Worm (Caenorhabditis elegans) whole organism, young adult: Measurements from ENCODE around the gene Y73B6BL.23.

Experiments
- B0035.1 ChIP-seq: sonication (generic microtip); optimal IDR thresholded peaks from 2 replicates; lab custom pipeline; 2016; ENCODE audit warnings: missing genetic modification characterization, mild to moderate bottlenecking, missing compliant biosample characterization, missing genotype, missing genetic modification reagents
- D2030.7 ChIP-seq: fragments of 200-800 bp; sonication (Bioruptor generic); IDR thresholded peaks from 2 replicates; pipeline ENCODE4 v1.3.6; 2022; ENCODE audit warnings: missing genetic modification reagents, missing genetic modification characterization, missing compliant biosample characterization
- F22D6.2 ChIP-seq: sonication (generic microtip); optimal IDR thresholded peaks from 2 replicates; lab custom pipeline; 2016; ENCODE audit warnings: mild to moderate bottlenecking, missing genetic modification characterization, missing compliant biosample characterization
- F23B12.7 ChIP-seq: sonication (generic microtip); optimal IDR thresholded peaks from 2 replicates; lab custom pipeline; 2017; ENCODE audit warnings: missing genetic modification characterization, mild to moderate bottlenecking, missing compliant biosample characterization, antibody characterized with exemption, moderate library complexity; ENCODE audit not compliant: insufficient read depth
- K12H6.12 ChIP-seq: fragments of 200-800 bp; sonication (Bioruptor generic); optimal IDR thresholded peaks from 2 replicates; lab custom pipeline; 2018; ENCODE audit warnings: mild to moderate bottlenecking, missing genetic modification characterization, missing compliant biosample characterization
- Y56A3A.18 ChIP-seq: fragments of 200-800 bp; sonication (Bioruptor generic); IDR thresholded peaks from 2 replicates; pipeline ENCODE4 v1.3.6; 2022; ENCODE audit warnings: missing genetic modification reagents, missing genetic modification characterization, missing compliant biosample characterization
- Y67H2A.10 ChIP-seq: fragments of 200-800 bp; sonication (Bioruptor generic); conservative IDR thresholded peaks from 2 replicates; pipeline ENCODE4 v1.3.6; 2022; ENCODE audit warnings: missing genetic modification reagents, missing genetic modification characterization, missing compliant biosample characterization
- ZK185.1 ChIP-seq: sonication (generic microtip); optimal IDR thresholded peaks from 2 replicates; lab custom pipeline; 2016; ENCODE audit warnings: mild to moderate bottlenecking, missing genetic modification characterization, missing compliant biosample characterization; ENCODE audit not compliant: poor library complexity, severe bottlenecking
- athp-1 ChIP-seq: sonication (generic microtip); optimal IDR thresholded peaks from 2 replicates; lab custom pipeline; 2017; ENCODE audit warnings: mild to moderate bottlenecking, missing genetic modification characterization, missing compliant biosample characterization
- attf-5 ChIP-seq: fragments of 200-800 bp; sonication (Bioruptor generic); optimal IDR thresholded peaks from 2 replicates; lab custom pipeline; 2018; ENCODE audit warnings: mild to moderate bottlenecking, missing genetic modification characterization, missing compliant biosample characterization
- attf-6 ChIP-seq: fragments of 200-800 bp; sonication (Bioruptor generic); IDR thresholded peaks from 2 replicates; pipeline ENCODE4 v1.3.6; 2022; ENCODE audit warnings: missing genetic modification reagents, missing genetic modification characterization, missing compliant biosample characterization
- ccch-3 ChIP-seq: fragments of 200-800 bp; sonication (Bioruptor generic); optimal IDR thresholded peaks from 2 replicates; lab custom pipeline; 2018; ENCODE audit warnings: mild to moderate bottlenecking, missing genetic modification characterization, missing compliant biosample characterization
- ceh-79 ChIP-seq: sonication (generic microtip); optimal IDR thresholded peaks from 2 replicates; lab custom pipeline; 2017; ENCODE audit warnings: mild to moderate bottlenecking, missing genetic modification characterization, missing compliant biosample characterization
- efl-1 ChIP-seq: fragments of 150-350 bp; optimal IDR thresholded peaks from 2 replicates; lab custom pipeline; 2014; ENCODE audit warnings: missing biosample characterization, missing genetic modification reagents, missing genetic modification characterization
- egl-44 ChIP-seq: fragments of 200-800 bp; sonication (Bioruptor generic); IDR thresholded peaks from 2 replicates; pipeline ENCODE4 v1.3.6; 2022; ENCODE audit warnings: missing genetic modification reagents, missing genetic modification characterization, missing compliant biosample characterization
- egrh-3 ChIP-seq: fragments of 200-800 bp; sonication (Bioruptor generic); IDR thresholded peaks from 2 replicates; pipeline ENCODE4 v1.3.6; 2022; ENCODE audit warnings: missing genetic modification reagents, missing genetic modification characterization, missing compliant biosample characterization
- fkh-3 ChIP-seq: sonication (generic microtip); optimal IDR thresholded peaks from 2 replicates; lab custom pipeline; 2016; ENCODE audit warnings: mild to moderate bottlenecking, missing genetic modification characterization, missing compliant biosample characterization
- him-1 ChIP-seq: sonication (generic microtip); optimal IDR thresholded peaks from 2 replicates; lab custom pipeline; 2016; ENCODE audit warnings: missing genotype, missing genetic modification reagents, missing genetic modification characterization, missing compliant biosample characterization
- let-526 ChIP-seq: fragments of 200-800 bp; sonication (Bioruptor generic); IDR thresholded peaks from 2 replicates; pipeline ENCODE4 v1.3.6; 2022; ENCODE audit warnings: missing genetic modification reagents, missing genetic modification characterization, missing compliant biosample characterization
- let-607 ChIP-seq, 2 experiments: fragments of 200-800 bp in 1 of 2; sonication (Bioruptor generic) in 1 of 2; sonication (generic microtip) in 1 of 2; optimal IDR thresholded peaks; 2 replicates each; lab custom pipeline; 2016 to 2018; ENCODE audit warnings: mild to moderate bottlenecking in 2 of 2, missing compliant biosample characterization in 2 of 2, missing genetic modification characterization in 2 of 2, moderate library complexity in 2 of 2, missing genotype in 1 of 2
- lin-35 ChIP-seq, 3 experiments: fragments of 150-350 bp in 2 of 3; sonication (generic microtip) in 1 of 3; optimal IDR thresholded peaks; 2 replicates each; lab custom pipeline; 2014 to 2018; ENCODE audit warnings: missing biosample characterization in 3 of 3, missing genetic modification characterization in 3 of 3, missing genetic modification reagents in 3 of 3
- lin-54 ChIP-seq: fragments of 200-800 bp; sonication (Bioruptor generic); optimal IDR thresholded peaks from 2 replicates; lab custom pipeline; 2018; ENCODE audit warnings: mild to moderate bottlenecking, missing genetic modification characterization, missing compliant biosample characterization
- lir-1 ChIP-seq: fragments of 200-800 bp; sonication (Bioruptor generic); conservative IDR thresholded peaks from 2 replicates; pipeline ENCODE4 v1.3.6; 2022; ENCODE audit warnings: missing genetic modification reagents, missing genetic modification characterization, missing compliant biosample characterization
- lsl-1 ChIP-seq: fragments of 200-800 bp; sonication (Bioruptor generic); optimal IDR thresholded peaks from 2 replicates; lab custom pipeline; 2018; ENCODE audit warnings: mild to moderate bottlenecking, missing genetic modification characterization, moderate library complexity, missing compliant biosample characterization
- madf-3 ChIP-seq: fragments of 200-800 bp; sonication (Bioruptor generic); IDR thresholded peaks from 2 replicates; pipeline ENCODE4 v1.3.6; 2022; ENCODE audit warnings: missing genetic modification reagents, missing genetic modification characterization, missing compliant biosample characterization
- madf-8 ChIP-seq: fragments of 200-800 bp; sonication (Bioruptor generic); conservative IDR thresholded peaks from 2 replicates; pipeline ENCODE4 v1.3.6; 2022; ENCODE audit warnings: missing genetic modification reagents, missing genetic modification characterization, missing compliant biosample characterization
- nhr-120 ChIP-seq: fragments of 200-800 bp; sonication (Bioruptor generic); IDR thresholded peaks from 2 replicates; pipeline ENCODE4 v1.3.6; 2022; ENCODE audit warnings: missing genetic modification characterization, missing compliant biosample characterization
- nhr-179 ChIP-seq: sonication (generic microtip); optimal IDR thresholded peaks from 2 replicates; lab custom pipeline; 2016; ENCODE audit warnings: mild to moderate bottlenecking, missing genetic modification characterization, missing compliant biosample characterization
- nhr-27 ChIP-seq: fragments of 200-800 bp; sonication (Bioruptor generic); optimal IDR thresholded peaks from 2 replicates; lab custom pipeline; 2018; ENCODE audit warnings: mild to moderate bottlenecking, missing genetic modification characterization, moderate library complexity, missing compliant biosample characterization
- repo-1 ChIP-seq: sonication (generic microtip); optimal IDR thresholded peaks from 2 replicates; lab custom pipeline; 2017; ENCODE audit warnings: mild to moderate bottlenecking, missing genetic modification characterization, missing compliant biosample characterization
- snpc-1.1 ChIP-seq: sonication (generic microtip); optimal IDR thresholded peaks from 2 replicates; lab custom pipeline; 2017; ENCODE audit warnings: missing genetic modification characterization, mild to moderate bottlenecking, missing compliant biosample characterization, antibody characterized with exemption, moderate library complexity, missing genotype, missing genetic modification reagents; ENCODE audit not compliant: insufficient read depth
- snpc-3.4 ChIP-seq: sonication (generic microtip); optimal IDR thresholded peaks from 2 replicates; lab custom pipeline; 2017; ENCODE audit warnings: missing genetic modification characterization, mild to moderate bottlenecking, missing compliant biosample characterization, antibody characterized with exemption, moderate library complexity, missing genotype, missing genetic modification reagents
- snpc-4 ChIP-seq, 5 experiments: fragments of 150-350 bp in 1 of 5; sonication (generic microtip) in 4 of 5; optimal IDR thresholded peaks; 2 replicates each; lab custom pipeline; 2014 to 2018; ENCODE audit warnings: missing genetic modification characterization in 5 of 5, missing biosample characterization in 3 of 5, antibody characterized with exemption in 2 of 5, mild to moderate bottlenecking in 2 of 5, missing compliant biosample characterization in 2 of 5, missing genotype in 2 of 5, moderate library complexity in 2 of 5, missing genetic modification reagents in 1 of 5
- tbp1 ChIP-seq: fragments of 200-800 bp; sonication (Bioruptor generic); optimal IDR thresholded peaks from 2 replicates; lab custom pipeline; 2018; ENCODE audit warnings: mild to moderate bottlenecking, missing genetic modification characterization, missing compliant biosample characterization
- tbx-9 ChIP-seq: sonication (generic microtip); optimal IDR thresholded peaks from 2 replicates; lab custom pipeline; 2016; ENCODE audit warnings: borderline replicate concordance, missing genetic modification characterization, inconsistent platforms, missing compliant biosample characterization
- unc-130 ChIP-seq: sonication (generic microtip); optimal IDR thresholded peaks from 2 replicates; lab custom pipeline; 2016; ENCODE audit warnings: missing genetic modification reagents, missing genetic modification characterization, missing compliant biosample characterization
- xnd-1 ChIP-seq: sonication (generic microtip); optimal IDR thresholded peaks from 2 replicates; lab custom pipeline; 2016; ENCODE audit warnings: missing genotype, missing genetic modification reagents, missing genetic modification characterization, missing compliant biosample characterization
- zfh-2 ChIP-seq: fragments of 200-800 bp; sonication (Bioruptor generic); conservative IDR thresholded peaks from 2 replicates; pipeline ENCODE4 v1.3.6; 2022; ENCODE audit warnings: missing genetic modification reagents, missing genetic modification characterization, missing compliant biosample characterization
- zim-3 ChIP-seq: sonication (generic microtip); optimal IDR thresholded peaks from 2 replicates; lab custom pipeline; 2017; ENCODE audit warnings: mild to moderate bottlenecking, missing genetic modification characterization, moderate library complexity, missing compliant biosample characterization
- ztf-18 ChIP-seq: sonication (generic microtip); optimal IDR thresholded peaks from 2 replicates; lab custom pipeline; 2016; ENCODE audit warnings: missing genotype, mild to moderate bottlenecking, missing genetic modification characterization, missing compliant biosample characterization
- ztf-26 ChIP-seq: sonication (generic microtip); optimal IDR thresholded peaks from 2 replicates; lab custom pipeline; 2017; ENCODE audit warnings: missing genetic modification characterization, missing compliant biosample characterization
- ztf-28 ChIP-seq: fragments of 200-800 bp; sonication (Bioruptor generic); IDR thresholded peaks from 2 replicates; pipeline ENCODE4 v1.3.6; 2022; ENCODE audit warnings: missing genetic modification reagents, missing genetic modification characterization, missing compliant biosample characterization

Y73B6BL.23 gene

DNA sequence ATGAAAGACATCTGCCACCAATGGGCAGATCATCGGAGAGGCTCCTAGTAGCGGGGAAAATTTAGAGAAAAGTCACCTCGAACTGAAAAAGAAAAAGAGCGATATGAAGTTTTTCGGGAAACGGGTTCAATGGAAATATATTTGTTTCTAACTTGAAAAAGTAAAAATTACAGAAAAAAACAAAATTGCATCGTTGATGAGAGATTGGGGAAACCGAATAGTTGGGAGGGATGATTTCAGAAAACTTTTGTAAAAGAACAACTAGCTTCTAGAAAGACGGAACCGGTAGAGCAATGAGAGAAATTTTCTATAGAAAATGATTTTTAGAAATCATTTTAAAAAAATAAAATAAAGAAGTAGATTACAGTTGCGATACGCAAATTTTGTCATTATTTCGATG is 40.5 kb downstream of the Y73B6BL.23 start:
- TF ChIP-seq xnd-1 (tag; lab: Kevin White, UChicago) = no peak
- no peak for TF ChIP-seq lin-54 (GFP tag; lab: Kevin White, UChicago)
- TF ChIP-seq D2030.7 = no peak
- no peak for TF ChIP-seq let-607 (tag; optimal IDR thresholded peaks at IDR 0.05; lab: Kevin White, UChicago)
- no peak for TF ChIP-seq lsl-1 (GFP tag; lab: Kevin White, UChicago)
- no peak for TF ChIP-seq Y56A3A.18 (GFP tag; lab: Robert Waterston, UW)
- TF ChIP-seq him-1 (tag; lab: Kevin White, UChicago) = no peak
- TF ChIP-seq lir-1 = no peak
- TF ChIP-seq B0035.1 (tag; lab: Kevin White, UChicago) = no peak
- no peak for TF ChIP-seq nhr-27 (tag; lab: Kevin White, UChicago)
- no peak for TF ChIP-seq snpc-4 (GFP tag; optimal IDR thresholded peaks at IDR 0.05; lab: Kevin White, UChicago)
- no peak for TF ChIP-seq snpc-4 (tag; optimal IDR thresholded peaks at IDR 0.05; lab: Kevin White, UChicago)
- no peak for TF ChIP-seq zim-3 (tag; lab: Kevin White, UChicago)
- TF ChIP-seq fkh-3 (tag; lab: Kevin White, UChicago) = no peak
- no peak for TF ChIP-seq nhr-120 (GFP tag; lab: Robert Waterston, UW)
- TF ChIP-seq madf-3 (GFP tag; lab: Robert Waterston, UW) = no peak
- no peak for TF ChIP-seq madf-8 (GFP tag; lab: Robert Waterston, UW)
- no peak for TF ChIP-seq egl-44 (GFP tag; lab: Robert Waterston, UW)
- no peak for TF ChIP-seq unc-130 (GFP tag; lab: Kevin White, UChicago)
- TF ChIP-seq efl-1 (GFP tag; lab: Kevin White, UChicago) = no peak
- TF ChIP-seq ccch-3 (GFP tag; lab: Kevin White, UChicago) = no peak

DNA sequence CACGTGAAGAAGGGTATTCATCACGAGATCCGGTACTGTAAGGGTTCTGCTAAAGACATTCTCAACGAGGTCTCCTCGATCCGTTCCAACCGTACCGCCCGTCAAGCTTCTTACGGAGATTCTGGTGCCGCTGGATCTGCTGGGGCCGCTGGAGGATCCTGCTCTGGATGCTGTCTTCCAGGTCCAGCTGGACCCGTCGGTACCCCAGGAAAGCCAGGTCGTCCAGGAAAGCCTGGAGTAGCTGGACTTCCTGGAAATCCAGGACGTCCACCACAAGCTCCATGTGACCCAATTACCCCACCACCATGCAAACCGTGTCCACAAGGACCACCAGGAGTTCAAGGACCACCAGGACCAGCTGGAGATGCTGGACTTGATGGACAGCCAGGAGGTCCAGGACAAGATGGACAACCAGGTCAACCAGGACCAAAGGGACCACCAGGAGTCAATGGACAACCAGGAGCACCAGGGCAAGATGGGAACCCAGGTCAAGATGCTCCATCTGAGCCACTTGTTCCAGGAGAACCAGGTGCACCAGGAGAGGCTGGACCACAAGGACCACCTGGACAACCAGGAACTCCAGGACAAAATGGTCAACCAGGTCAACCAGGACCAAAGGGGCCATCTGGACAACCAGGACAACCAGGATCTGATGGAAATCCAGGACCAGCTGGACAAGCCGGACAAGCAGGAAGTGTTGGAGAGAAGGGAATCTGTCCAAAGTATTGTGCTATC is 41.4 kb downstream of the Y73B6BL.23 start:
- TF ChIP-seq tbp1 (GFP tag; lab: Kevin White, UChicago) = no peak
- no peak for TF ChIP-seq efl-1 (GFP tag; lab: Kevin White, UChicago)
- peak; percentile 88 for TF ChIP-seq zfh-2 (GFP tag; lab: Robert Waterston, UW)
- TF ChIP-seq attf-6 (GFP tag; lab: Robert Waterston, UW) = no peak
- peak; percentile 61; the same call in 1 of the 2 replicates for TF ChIP-seq egrh-3
- no peak for TF ChIP-seq snpc-3.4 (tag; lab: Kevin White, UChicago)

DNA sequence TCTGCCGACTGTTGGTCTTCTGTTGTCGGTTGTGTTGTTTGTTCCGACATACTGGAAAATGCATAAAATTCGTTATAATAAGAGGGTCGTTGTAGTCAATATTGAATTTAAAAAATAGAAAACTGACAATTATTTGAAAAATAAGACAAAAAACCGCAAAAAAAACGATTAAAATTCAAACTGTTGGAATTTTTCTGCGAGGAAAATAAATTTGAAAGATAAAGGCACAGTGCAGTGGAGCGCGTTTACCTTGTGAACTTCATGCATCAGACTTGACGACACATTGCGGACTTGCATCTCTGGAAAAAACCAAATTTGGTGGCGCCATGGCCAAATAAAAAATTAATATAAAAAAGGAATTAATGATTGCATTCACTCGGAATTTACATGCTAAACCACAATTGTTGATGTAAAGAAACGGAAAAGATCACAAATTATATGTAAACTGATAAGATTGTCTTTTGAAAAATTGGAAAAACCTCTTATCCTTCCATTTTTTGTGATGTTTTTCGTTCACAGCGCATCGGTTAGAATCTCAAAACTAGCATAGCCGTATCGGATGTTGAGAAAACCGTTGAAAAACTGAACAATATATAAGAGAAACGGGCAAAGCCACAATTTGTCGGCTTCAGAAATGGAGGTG is 42.3 kb downstream of the Y73B6BL.23 start, which contains the start of the genes hrpf-2 and bli-6:
TSS of gene hrpf-2 (minus strand) at position 51 of the 643 bp plus-strand sequence.
TSS of gene bli-6 (plus strand) at position 593 of the 643 bp plus-strand sequence.
- TF ChIP-seq athp-1 (tag; lab: Kevin White, UChicago) = no peak
- no peak for TF ChIP-seq tbx-9
- peak; percentile 21 for TF ChIP-seq F23B12.7 (tag; lab: Kevin White, UChicago)
- TF ChIP-seq lir-1 = 0 out of 2 replicates have a peak, but pooled peaks have one; percentile 6
- TF ChIP-seq ztf-28 (GFP tag; lab: Robert Waterston, UW) = no peak
- TF ChIP-seq K12H6.12 (tag; lab: Kevin White, UChicago) = peak; percentile 4
- TF ChIP-seq ztf-26 (tag; lab: Kevin White, UChicago) = no peak
- TF ChIP-seq lin-35 (GFP tag; optimal IDR thresholded peaks at IDR 0.05; lab: Kevin White, UChicago) = peak in 1 of 3 experiments; percentile 65
- peak; percentile 3 for TF ChIP-seq ztf-18 (tag; lab: Kevin White, UChicago)
- no peak for TF ChIP-seq F22D6.2
- TF ChIP-seq attf-5 (GFP tag; lab: Kevin White, UChicago) = peak; percentile 71
- TF ChIP-seq lin-54 (GFP tag; lab: Kevin White, UChicago) = peak; percentile 79
- TF ChIP-seq ZK185.1 (tag; lab: Kevin White, UChicago) = peak; percentile 52
- peak; percentile 18 for TF ChIP-seq snpc-1.1 (tag; lab: Kevin White, UChicago)
- TF ChIP-seq Y67H2A.10 (GFP tag; lab: Robert Waterston, UW) = no peak
- no peak for TF ChIP-seq nhr-179 (tag; lab: Kevin White, UChicago)
- no peak for TF ChIP-seq let-526 (GFP tag; lab: Robert Waterston, UW)
- TF ChIP-seq repo-1 (tag; lab: Kevin White, UChicago) = no peak
- peak; percentile 2 for TF ChIP-seq him-1 (tag; lab: Kevin White, UChicago)
- TF ChIP-seq ceh-79 (tag; lab: Kevin White, UChicago) = no peak
- no peak for TF ChIP-seq madf-8 (GFP tag; lab: Robert Waterston, UW)
